Fruit fly (Drosophila melanogaster) whole organism, embryonic: Measurements from ENCODE around the gene eEF1delta.

Source experiments
- Antp ChIP-seq: fragments of 200-800 bp; sonication (Bioruptor generic); optimal IDR thresholded peaks from 3 replicates; lab custom pipeline; 2016; ENCODE audit warnings: missing biosample characterization, missing genetic modification characterization
- Atf6 ChIP-seq: fragments of 200-800 bp; sonication (Bioruptor generic); IDR thresholded peaks from 2 replicates; pipeline ENCODE4 v1.3.6; 2022; ENCODE audit warnings: missing biosample characterization, missing genetic modification characterization
- C15 ChIP-seq: fragments of 200-800 bp; sonication (Bioruptor generic); IDR thresholded peaks from 3 replicates; pipeline ENCODE4 v1.3.6; 2022; ENCODE audit warnings: missing biosample characterization, missing genetic modification characterization
- CG10321 ChIP-seq: fragments of 200-800 bp; sonication (Bioruptor generic); IDR thresholded peaks from 2 replicates; pipeline ENCODE4 v1.3.6; 2022; ENCODE audit warnings: missing biosample characterization, missing genetic modification characterization
- CG10431 ChIP-seq: fragments of 200-800 bp; sonication (Bioruptor generic); optimal IDR thresholded peaks from 3 replicates; lab custom pipeline; 2018; ENCODE audit warnings: missing biosample characterization, mild to moderate bottlenecking, missing genetic modification characterization
- CG1233 ChIP-seq: fragments of 200-800 bp; sonication (Bioruptor generic); optimal IDR thresholded peaks from 4 replicates; lab custom pipeline; 2018; ENCODE audit warnings: missing biosample characterization, mild to moderate bottlenecking, missing genetic modification characterization
- CG13123 ChIP-seq: fragments of 200-800 bp; sonication (Bioruptor generic); optimal IDR thresholded peaks from 2 replicates; lab custom pipeline; 2016; ENCODE audit warnings: missing biosample characterization, missing genetic modification characterization
- CG13287 ChIP-seq: fragments of 200-800 bp; sonication (Bioruptor generic); IDR thresholded peaks from 2 replicates; pipeline ENCODE4 v1.3.6; 2022; ENCODE audit warnings: missing biosample characterization, missing genetic modification characterization; ENCODE audit not compliant: partially characterized antibody
- CG17568 ChIP-seq: fragments of 200-800 bp; sonication (Bioruptor generic); optimal IDR thresholded peaks from 2 replicates; lab custom pipeline; 2018; ENCODE audit warnings: missing biosample characterization, mild to moderate bottlenecking, missing genetic modification characterization, moderate library complexity
- CG18476 ChIP-seq: fragments of 200-800 bp; sonication (Bioruptor generic); optimal IDR thresholded peaks from 2 replicates; lab custom pipeline; 2016; ENCODE audit warnings: missing biosample characterization, mild to moderate bottlenecking, missing genetic modification characterization
- CG3163 ChIP-seq: fragments of 200-800 bp; sonication (Bioruptor generic); optimal IDR thresholded peaks from 3 replicates; lab custom pipeline; 2016; ENCODE audit warnings: missing biosample characterization, missing genetic modification characterization
- CG34224 ChIP-seq: fragments of 200-800 bp; sonication (Bioruptor generic); IDR thresholded peaks from 3 replicates; pipeline ENCODE4 v1.3.6; 2022; ENCODE audit warnings: missing biosample characterization, missing genetic modification characterization; ENCODE audit not compliant: partially characterized antibody
- CG3726 ChIP-seq: fragments of 200-800 bp; sonication (Bioruptor generic); IDR thresholded peaks from 3 replicates; pipeline ENCODE4, ENCODE4 v1.3.6; 2022; ENCODE audit warnings: missing biosample characterization, missing genetic modification characterization
- CG6654 ChIP-seq: fragments of 200-800 bp; sonication (Bioruptor generic); optimal IDR thresholded peaks from 2 replicates; lab custom pipeline; 2017; ENCODE audit warnings: missing biosample characterization, mild to moderate bottlenecking, missing genetic modification characterization
- CG7271 ChIP-seq: fragments of 200-800 bp; sonication (Bioruptor generic); optimal IDR thresholded peaks from 2 replicates; lab custom pipeline; 2018; ENCODE audit warnings: missing biosample characterization, mild to moderate bottlenecking, missing genetic modification characterization, moderate library complexity
- CG7963 ChIP-seq: fragments of 200-800 bp; sonication (Bioruptor generic); IDR thresholded peaks from 3 replicates; pipeline ENCODE4 v1.3.6; 2022; ENCODE audit warnings: missing biosample characterization, missing genetic modification characterization; ENCODE audit not compliant: partially characterized antibody
- CG9797 ChIP-seq: fragments of 200-800 bp; sonication (Bioruptor generic); optimal IDR thresholded peaks from 3 replicates; lab custom pipeline; 2018; ENCODE audit warnings: missing biosample characterization, mild to moderate bottlenecking, missing genetic modification characterization
- Deaf1 ChIP-seq: fragments of 200-800 bp; optimal IDR thresholded peaks from 3 replicates; lab custom pipeline; 2019; ENCODE audit warnings: missing biosample characterization, mild to moderate bottlenecking, missing genetic modification characterization, moderate library complexity
- Dref ChIP-seq: fragments of 200-800 bp; sonication (Bioruptor generic); IDR thresholded peaks from 2 replicates; pipeline ENCODE4 v1.3.6; 2022; ENCODE audit warnings: missing biosample characterization, missing genetic modification characterization
- E2f2 ChIP-seq: fragments of 200-800 bp; sonication (Bioruptor generic); IDR thresholded peaks from 2 replicates; pipeline ENCODE4 v1.3.6; 2022; ENCODE audit warnings: missing biosample characterization, missing genetic modification characterization
- Hr78 ChIP-seq, 2 experiments: fragments of 200-800 bp in 1 of 2; fragments of >200 bp in 1 of 2; sonication (Bioruptor generic) in 1 of 2; optimal IDR thresholded peaks; 2 replicates each; lab custom pipeline; 2017 to 2019; ENCODE audit warnings: missing biosample characterization in 2 of 2, missing genetic modification characterization in 2 of 2, mild to moderate bottlenecking in 1 of 2, moderate library complexity in 1 of 2
- Mad ChIP-seq: fragments of 200-800 bp; sonication (Bioruptor generic); optimal IDR thresholded peaks from 2 replicates; lab custom pipeline; 2016; ENCODE audit warnings: missing biosample characterization, missing genetic modification characterization
- Mes4 ChIP-seq: fragments of 200-800 bp; sonication (Bioruptor generic); optimal IDR thresholded peaks from 2 replicates; lab custom pipeline; 2016; ENCODE audit warnings: missing biosample characterization, missing genetic modification characterization
- Xbp1 ChIP-seq: fragments of 200-800 bp; sonication (Bioruptor generic); optimal IDR thresholded peaks from 3 replicates; lab custom pipeline; 2016; ENCODE audit warnings: missing biosample characterization, mild to moderate bottlenecking, missing genetic modification characterization
- al ChIP-seq: fragments of 200-800 bp; sonication (Bioruptor generic); IDR thresholded peaks from 2 replicates; pipeline ENCODE4 v1.3.6; 2022; ENCODE audit warnings: missing biosample characterization, missing genetic modification characterization
- bowl ChIP-seq: fragments of 200-800 bp; sonication (Bioruptor generic); IDR thresholded peaks from 2 replicates; pipeline ENCODE4 v1.3.6; 2022; ENCODE audit warnings: missing biosample characterization, missing genetic modification characterization
- caup ChIP-seq: fragments of 200-800 bp; sonication (Bioruptor generic); optimal IDR thresholded peaks from 3 replicates; lab custom pipeline; 2017; ENCODE audit warnings: missing biosample characterization, mild to moderate bottlenecking, missing genetic modification characterization, moderate library complexity; ENCODE audit not compliant: severe bottlenecking
- emc ChIP-seq: fragments of 200-800 bp; sonication (Bioruptor generic); optimal IDR thresholded peaks from 2 replicates; lab custom pipeline; 2016; ENCODE audit warnings: missing biosample characterization, missing genetic modification characterization
- fd3F ChIP-seq: fragments of 200-800 bp; sonication (Bioruptor generic); optimal IDR thresholded peaks from 2 replicates; lab custom pipeline; 2018; ENCODE audit warnings: missing biosample characterization, mild to moderate bottlenecking, missing genetic modification characterization, moderate library complexity
- gcm2 ChIP-seq: fragments of 200-800 bp; sonication (Bioruptor generic); optimal IDR thresholded peaks from 2 replicates; lab custom pipeline; 2016; ENCODE audit warnings: missing biosample characterization, missing genetic modification characterization
- gem ChIP-seq: fragments of 200-800 bp; sonication (Bioruptor generic); optimal IDR thresholded peaks from 2 replicates; lab custom pipeline; 2019; ENCODE audit warnings: missing biosample characterization, mild to moderate bottlenecking, missing genetic modification characterization, moderate library complexity
- hth ChIP-seq: fragments of >200 bp; optimal IDR thresholded peaks from 2 replicates; lab custom pipeline; 2017; ENCODE audit warnings: inconsistent platforms
- jigr1 ChIP-seq: fragments of 200-800 bp; sonication (Bioruptor generic); IDR thresholded peaks from 3 replicates; pipeline ENCODE4 v1.3.6; 2022; ENCODE audit warnings: missing biosample characterization, missing genetic modification characterization
- lab ChIP-seq: fragments of 200-800 bp; sonication (Bioruptor generic); optimal IDR thresholded peaks from 3 replicates; lab custom pipeline; 2017; ENCODE audit warnings: missing biosample characterization, missing genetic modification characterization, mild to moderate bottlenecking, moderate library complexity, missing genetic modification reagents
- lmd ChIP-seq: fragments of 200-800 bp; sonication (Bioruptor generic); IDR thresholded peaks from 2 replicates; pipeline ENCODE4 v1.3.6; 2022; ENCODE audit warnings: missing biosample characterization, missing genetic modification characterization
- lov ChIP-seq, 2 experiments: fragments of 200-800 bp in 1 of 2; fragments of >200 bp in 1 of 2; sonication (Bioruptor generic) in 1 of 2; IDR thresholded peaks in 1 of 2; optimal IDR thresholded peaks in 1 of 2; 2 replicates in 1 of 2; 3 replicates in 1 of 2; pipeline versions ENCODE4 v1.3.6 to Lab custom; 2017 to 2022; ENCODE audit warnings: missing biosample characterization in 1 of 2, missing genetic modification characterization in 1 of 2
- nau ChIP-seq: fragments of 200-800 bp; sonication (Bioruptor generic); optimal IDR thresholded peaks from 3 replicates; lab custom pipeline; 2017; ENCODE audit warnings: missing biosample characterization, mild to moderate bottlenecking, missing genetic modification characterization, missing genetic modification reagents
- nerfin-1 ChIP-seq: fragments of 200-800 bp; sonication (Bioruptor generic); optimal IDR thresholded peaks from 3 replicates; lab custom pipeline; 2019; ENCODE audit warnings: missing biosample characterization, mild to moderate bottlenecking, missing genetic modification characterization, moderate library complexity
- org-1 ChIP-seq: fragments of 200-800 bp; sonication (Bioruptor generic); optimal IDR thresholded peaks from 2 replicates; lab custom pipeline; 2017; ENCODE audit warnings: missing biosample characterization, missing genetic modification characterization
- peb ChIP-seq: fragments of 200-800 bp; sonication (Bioruptor generic); IDR thresholded peaks from 2 replicates; pipeline ENCODE4 v1.3.6; 2022; ENCODE audit warnings: missing biosample characterization, missing genetic modification characterization
- pfk ChIP-seq: fragments of 200-800 bp; sonication (Bioruptor generic); optimal IDR thresholded peaks from 2 replicates; lab custom pipeline; 2018; ENCODE audit warnings: missing biosample characterization, mild to moderate bottlenecking, missing genetic modification characterization, moderate library complexity
- pita ChIP-seq: fragments of 200-800 bp; sonication (Bioruptor generic); optimal IDR thresholded peaks from 2 replicates; lab custom pipeline; 2017; ENCODE audit warnings: missing biosample characterization, mild to moderate bottlenecking, missing genetic modification characterization
- pzg ChIP-seq: fragments of 200-800 bp; sonication (Bioruptor generic); optimal IDR thresholded peaks from 3 replicates; lab custom pipeline; 2018; ENCODE audit warnings: missing biosample characterization, mild to moderate bottlenecking, missing genetic modification characterization, moderate library complexity
- shn ChIP-seq: fragments of 200-800 bp; sonication (Bioruptor generic); optimal IDR thresholded peaks from 3 replicates; lab custom pipeline; 2016; ENCODE audit warnings: missing biosample characterization, missing genetic modification characterization
- sr ChIP-seq: fragments of 200-800 bp; sonication (Bioruptor generic); IDR thresholded peaks from 3 replicates; pipeline ENCODE4 v1.3.6; 2022; ENCODE audit warnings: missing biosample characterization, missing genetic modification characterization
- tll ChIP-seq, 2 experiments: fragments of 200-800 bp in 1 of 2; fragments of >200 bp in 1 of 2; sonication (Bioruptor generic) in 1 of 2; optimal IDR thresholded peaks; 2 replicates each; lab custom pipeline; 2017 to 2019; ENCODE audit warnings: missing biosample characterization in 2 of 2, missing genetic modification characterization in 2 of 2, mild to moderate bottlenecking in 1 of 2, moderate library complexity in 1 of 2
- toy ChIP-seq: fragments of 200-800 bp; sonication (Bioruptor generic); IDR thresholded peaks from 2 replicates; pipeline ENCODE4 v1.3.6; 2022; ENCODE audit warnings: missing biosample characterization, missing genetic modification characterization
- tup ChIP-seq: fragments of 200-800 bp; sonication (Bioruptor generic); optimal IDR thresholded peaks from 2 replicates; lab custom pipeline; 2016; ENCODE audit warnings: missing biosample characterization, mild to moderate bottlenecking, missing genetic modification characterization, moderate library complexity

eEF1delta gene

dm6 chr2L:10210631-10211557, 21.4 kb upstream of the eEF1delta start, which contains the start of the genes CG5727 and ath (continued):
- TF ChIP-seq CG34224 (GFP tag; lab: Robert Waterston, UW) (no peak), tll (GFP tag; optimal IDR thresholded peaks at IDR 0.05; lab: Kevin White, UChicago) (no peak), Mes4 (GFP tag; lab: Kevin White, UChicago) (no peak), Deaf1 (tag; lab: Kevin White, UChicago) (no peak), Dref (no peak), C15 (GFP tag; lab: Robert Waterston, UW) (no peak), fd3F (no peak), CG18476 (GFP tag; lab: Kevin White, UChicago) (no peak), lov (optimal IDR thresholded peaks at IDR 0.05; lab: Kevin White, UChicago) (no peak), lov (GFP tag; IDR thresholded peaks at IDR 0.05; lab: Robert Waterston, UW) (no peak), org-1 (GFP tag; lab: Kevin White, UChicago) (no peak), bowl (no peak), CG7271 (tag; lab: Kevin White, UChicago) (no peak), CG10431 (GFP tag; lab: Kevin White, UChicago) (no peak), toy (GFP tag; lab: Robert Waterston, UW) (no peak), lab (GFP tag; lab: Kevin White, UChicago) (no peak), Atf6 (GFP tag; lab: Robert Waterston, UW) (no peak), CG17568 (GFP tag; lab: Kevin White, UChicago) (no peak), jigr1 (no peak), Xbp1 (no peak), al (GFP tag; lab: Robert Waterston, UW) (no peak), CG3726 (no peak), pita (no peak), CG9797 (GFP tag; lab: Kevin White, UChicago) (no peak), Mad (no peak), Hr78 (GFP tag; optimal IDR thresholded peaks at IDR 0.05; lab: Kevin White, UChicago) (no peak), CG13287 (GFP tag; lab: Robert Waterston, UW) (no peak), gcm2 (no peak), CG3163 (GFP tag; lab: Kevin White, UChicago) (no peak), CG7963 (GFP tag; lab: Robert Waterston, UW) (no peak), emc (GFP tag; lab: Kevin White, UChicago) (no peak), peb (GFP tag; lab: Robert Waterston, UW) (no peak), CG1233 (peak; percentile 35), nerfin-1 (no peak), CG10321 (no peak), gem (tag; lab: Kevin White, UChicago) (no peak), Antp (GFP tag; lab: Kevin White, UChicago) (no peak), CG6654 (GFP tag; lab: Kevin White, UChicago) (no peak), hth (lab: Kevin White, UChicago) (no peak), E2f2 (GFP tag; lab: Robert Waterston, UW) (peak; percentile 34), lmd (no peak), shn (no peak), tup (GFP tag; lab: Kevin White, UChicago) (no peak), caup (GFP tag; lab: Kevin White, UChicago) (no peak), CG13123 (GFP tag; lab: Kevin White, UChicago) (no peak), sr (no peak), nau (GFP tag; lab: Kevin White, UChicago) (no peak), pfk (GFP tag; lab: Kevin White, UChicago) (no peak), pzg (GFP tag; lab: Kevin White, UChicago) (peak; percentile 13)
